Worm (Caenorhabditis elegans): Measurements from ENCODE around the gene rps-12.
A peak's percentile ranks its signal among the peaks of the same experiment; 100 is the strongest.

rps-12 gene

DNA sequence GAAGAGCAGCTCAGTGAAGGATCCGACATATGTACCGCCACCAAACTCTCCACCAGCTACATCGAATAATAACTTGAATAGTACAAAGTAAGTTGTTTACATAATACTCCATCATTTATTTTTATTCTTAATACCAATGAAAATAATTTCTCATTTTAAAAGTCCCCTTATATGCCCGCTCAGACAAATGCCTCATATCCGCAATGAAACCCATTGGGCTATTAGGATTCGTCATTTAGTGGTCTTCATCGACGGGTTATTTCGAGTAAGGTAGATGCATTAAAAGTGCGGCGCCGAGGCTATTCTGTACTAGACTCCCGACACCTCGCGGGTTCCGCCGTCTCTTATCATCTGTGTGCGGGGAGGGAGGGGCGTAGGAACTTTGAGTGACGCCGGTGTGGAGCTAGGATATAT lies 25.4 kb upstream of the rps-12 start:
- peak; percentile 86 for TF ChIP-seq ama-1 (optimal IDR thresholded peaks at IDR 0.05)
- TF ChIP-seq Y55F3AM.14 (GFP tag; optimal IDR thresholded peaks at IDR 0.05): no peak
- TF ChIP-seq F13H6.1 (tag; optimal IDR thresholded peaks at IDR 0.05): peak; percentile 38
- no peak for TF ChIP-seq skn-1 (tag; optimal IDR thresholded peaks at IDR 0.05)
- TF ChIP-seq ceh-16 (tag; optimal IDR thresholded peaks at IDR 0.05): no peak
- TF ChIP-seq elt-1 (tag; optimal IDR thresholded peaks at IDR 0.05): no peak
- no peak for TF ChIP-seq aly-2 (tag; optimal IDR thresholded peaks at IDR 0.05)
- TF ChIP-seq lsy-2 (tag; optimal IDR thresholded peaks at IDR 0.05): peak in 1 of 2 experiments; percentile 37
- no peak for TF ChIP-seq nhr-12 (tag; optimal IDR thresholded peaks at IDR 0.05)
- no peak for TF ChIP-seq lin-11 (tag; optimal IDR thresholded peaks at IDR 0.05)
- TF ChIP-seq ztf-4 (tag; optimal IDR thresholded peaks at IDR 0.05): no peak
- TF ChIP-seq crh-2 (tag; optimal IDR thresholded peaks at IDR 0.05): peak; percentile 42
- TF ChIP-seq nhr-77 (tag; optimal IDR thresholded peaks at IDR 0.05): no peak
- TF ChIP-seq alr-1 (tag; optimal IDR thresholded peaks at IDR 0.05): no peak
- TF ChIP-seq ZK546.5 (tag; optimal IDR thresholded peaks at IDR 0.05): no peak
- TF ChIP-seq unc-39 (tag; optimal IDR thresholded peaks at IDR 0.05): no peak
- no peak for TF ChIP-seq mbf-1 (tag; optimal IDR thresholded peaks at IDR 0.05)
- TF ChIP-seq nhr-23 (tag; optimal IDR thresholded peaks at IDR 0.05): no peak
- TF ChIP-seq nhr-129 (tag; optimal IDR thresholded peaks at IDR 0.05): no peak
- no peak for TF ChIP-seq R02D3.7 (tag; optimal IDR thresholded peaks at IDR 0.05)
- TF ChIP-seq nhr-237 (tag; optimal IDR thresholded peaks at IDR 0.05): no peak
- no peak for TF ChIP-seq nhr-10 (tag; optimal IDR thresholded peaks at IDR 0.05)
- no peak for TF ChIP-seq nhr-6 (tag; optimal IDR thresholded peaks at IDR 0.05)
- TF ChIP-seq gmeb-1 (tag; optimal IDR thresholded peaks at IDR 0.05): peak; percentile 59
- TF ChIP-seq lin-39 (tag; optimal IDR thresholded peaks at IDR 0.05): no peak
- TF ChIP-seq ceh-82 (tag; optimal IDR thresholded peaks at IDR 0.05): no peak
- TF ChIP-seq peb-1 (tag; optimal IDR thresholded peaks at IDR 0.05): no peak
- TF ChIP-seq lin-13 (GFP tag; optimal IDR thresholded peaks at IDR 0.05): peak; percentile 23
- no peak for TF ChIP-seq nhr-11 (tag; optimal IDR thresholded peaks at IDR 0.05)
- TF ChIP-seq sma-3 (GFP tag; optimal IDR thresholded peaks at IDR 0.05): peak; percentile 68
- TF ChIP-seq unc-62 (GFP tag; optimal IDR thresholded peaks at IDR 0.05): no peak
- TF ChIP-seq mab-5 (tag; optimal IDR thresholded peaks at IDR 0.05): no peak
- TF ChIP-seq snpc-4 (tag; optimal IDR thresholded peaks at IDR 0.05): peak; percentile 96
- TF ChIP-seq sem-4 (tag; optimal IDR thresholded peaks at IDR 0.05): no peak
- TF ChIP-seq nhr-21 (tag; optimal IDR thresholded peaks at IDR 0.05): peak; percentile 69
- peak; percentile 68 for TF ChIP-seq fos-1 (tag; optimal IDR thresholded peaks at IDR 0.05)
- TF ChIP-seq zag-1 (tag; optimal IDR thresholded peaks at IDR 0.05): no peak
- no peak for TF ChIP-seq dmd-4 (tag; optimal IDR thresholded peaks at IDR 0.05)
- TF ChIP-seq mdl-1 (tag; optimal IDR thresholded peaks at IDR 0.05): no peak
- peak; percentile 53 for TF ChIP-seq sma-9 (GFP tag; optimal IDR thresholded peaks at IDR 0.05)
- TF ChIP-seq sma-9 (tag; optimal IDR thresholded peaks at IDR 0.05): no peak
- peak; percentile 24 for TF ChIP-seq unc-55 (GFP tag; optimal IDR thresholded peaks at IDR 0.05)
- no peak for TF ChIP-seq C34F6.9 (tag; optimal IDR thresholded peaks at IDR 0.05)

DNA sequence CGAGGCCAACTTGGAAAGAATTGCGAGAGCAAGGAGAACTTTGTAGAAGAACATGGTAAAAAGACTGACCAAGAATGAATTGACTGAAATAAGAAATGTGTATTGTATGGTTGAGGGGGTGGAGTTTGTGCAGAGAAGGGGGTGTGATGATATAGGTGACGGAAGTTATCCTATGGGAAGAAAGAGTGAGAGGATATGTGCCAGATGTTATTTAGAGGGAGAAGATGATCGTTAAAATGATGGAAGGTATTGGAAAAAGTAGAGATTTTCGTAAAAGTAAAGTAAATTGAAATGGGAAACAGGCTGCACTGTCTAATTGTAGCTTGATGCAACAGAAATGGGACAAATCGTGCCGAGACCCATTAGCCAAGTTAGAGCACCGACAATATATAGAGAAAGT lies 22.2 kb upstream of the rps-12 start, which contains the start of gene sdz-21:
TSS of gene sdz-21 (minus strand) at position 101 of the 400 bp plus-strand sequence.
- TF ChIP-seq unc-62 (GFP tag; optimal IDR thresholded peaks at IDR 0.05) (no peak), zag-1 (tag; optimal IDR thresholded peaks at IDR 0.05) (no peak), sma-3 (GFP tag; optimal IDR thresholded peaks at IDR 0.05) (no peak), dmd-4 (tag; optimal IDR thresholded peaks at IDR 0.05) (no peak), mbf-1 (tag; optimal IDR thresholded peaks at IDR 0.05) (no peak), gmeb-1 (tag; optimal IDR thresholded peaks at IDR 0.05) (no peak), nhr-23 (tag; optimal IDR thresholded peaks at IDR 0.05) (no peak), nhr-10 (tag; optimal IDR thresholded peaks at IDR 0.05) (no peak), lsy-2 (tag; optimal IDR thresholded peaks at IDR 0.05) (no peak), nhr-129 (tag; optimal IDR thresholded peaks at IDR 0.05) (no peak), blmp-1 (tag; optimal IDR thresholded peaks at IDR 0.05; ENCODE audit: insufficient read depth) (no peak), lin-39 (tag; optimal IDR thresholded peaks at IDR 0.05) (no peak), Y55F3AM.14 (GFP tag; optimal IDR thresholded peaks at IDR 0.05) (no peak), lin-13 (GFP tag; optimal IDR thresholded peaks at IDR 0.05) (no peak), egl-27 (tag; optimal IDR thresholded peaks at IDR 0.05) (no peak), elt-3 (tag; optimal IDR thresholded peaks at IDR 0.05) (no peak)
